Fruit fly (Drosophila melanogaster) Kc167 (cell line): ENCODE measurements around the gene dec.

ENCODE experiments used
- Myc ChIP-seq: fragments of >200 bp; optimal IDR thresholded peaks from 2 replicates; lab custom pipeline; 2017; ENCODE audit warnings: missing external identifiers
- Sin3A ChIP-seq: fragments of >200 bp; optimal IDR thresholded peaks from 2 replicates; lab custom pipeline; 2018; ENCODE audit warnings: missing external identifiers
- h ChIP-seq: fragments of >200 bp; optimal IDR thresholded peaks from 3 replicates; lab custom pipeline; 2018; ENCODE audit warnings: missing external identifiers
- insv ChIP-seq: fragments of >200 bp; optimal IDR thresholded peaks from 3 replicates; lab custom pipeline; 2018; ENCODE audit warnings: missing external identifiers
- psq ChIP-seq: fragments of >200 bp; optimal IDR thresholded peaks from 2 replicates; lab custom pipeline; 2017; ENCODE audit warnings: missing external identifiers
- ttk ChIP-seq: sonication (Bioruptor generic); optimal IDR thresholded peaks from 2 replicates; lab custom pipeline; 2017; ENCODE audit warnings: missing external identifiers

The dec gene

dm6 chrX:7873172-7873930 lies at the start of gene dec:
TSS of gene dec (minus strand) at chrX:7873222.
- no peak for TF ChIP-seq psq

- TF ChIP-seq insv (lab: Kevin White, UChicago) (no peak), ttk (lab: Kevin White, UChicago) (no peak), Myc (no peak)
Observed at dm6 chrX:7920081-7920688, 47.2 kb upstream of the dec start, which contains the start of the genes hdm and Ykt6. TSS of gene hdm (minus strand) at chrX:7920131. TSS of gene Ykt6 (plus strand) at chrX:7920409.

dm6 chrX:7911983-7912630 lies 39.1 kb upstream of the dec start, which contains the start of gene snz:
TSS of gene snz (plus strand) at chrX:7912089.
- TF ChIP-seq psq (no peak), h (lab: Kevin White, UChicago) (no peak)

- no peak for TF ChIP-seq insv (lab: Kevin White, UChicago)
- no peak for TF ChIP-seq ttk (lab: Kevin White, UChicago)
- no peak for TF ChIP-seq Sin3A (lab: Kevin White, UChicago)
- TF ChIP-seq h (lab: Kevin White, UChicago): no peak
- TF ChIP-seq psq: no peak
- TF ChIP-seq Myc: no peak
Observed at dm6 chrX:7909482-7909881, 36.5 kb upstream of the dec start.

dm6 chrX:7909069-7909389 lies 36.0 kb upstream of the dec start:
- TF ChIP-seq insv (lab: Kevin White, UChicago): no peak
- no peak for TF ChIP-seq h (lab: Kevin White, UChicago)
- TF ChIP-seq Myc: no peak
- no peak for TF ChIP-seq ttk (lab: Kevin White, UChicago)
- TF ChIP-seq Sin3A (lab: Kevin White, UChicago): no peak
- TF ChIP-seq psq: no peak

- TF ChIP-seq psq (no peak), h (lab: Kevin White, UChicago) (no peak), Myc (no peak), ttk (lab: Kevin White, UChicago) (no peak), Sin3A (lab: Kevin White, UChicago) (no peak), insv (lab: Kevin White, UChicago) (no peak)
Observed at dm6 chrX:7908239-7909068, 35.4 kb upstream of the dec start, which contains the start of the genes dpr14 and spidey. TSS of gene dpr14 (minus strand) at chrX:7908286. TSS of gene spidey (plus strand) at chrX:7908931.

dm6 chrX:7901153-7902038 lies 28.4 kb upstream of the dec start, which contains the start of the genes RpS6 and bys:
TSS of gene RpS6 (minus strand) at chrX:7901331.
TSS of gene bys (plus strand) at chrX:7901880.
- TF ChIP-seq Sin3A (lab: Kevin White, UChicago) (no peak), ttk (lab: Kevin White, UChicago) (no peak)

- TF ChIP-seq Myc: no peak
Observed at dm6 chrX:7900659-7901058, 27.6 kb upstream of the dec start.

dm6 chrX:7893411-7894122 lies 20.5 kb upstream of the dec start, which contains the start of the genes CG45089, ND-MNLL and p115:
TSS of gene CG45089 (minus strand) at chrX:7893798.
TSS of gene ND-MNLL (minus strand) at chrX:7893798.
TSS of gene p115 (plus strand) at chrX:7894031.
- no peak for TF ChIP-seq h (lab: Kevin White, UChicago)
- TF ChIP-seq Sin3A (lab: Kevin White, UChicago): no peak
- no peak for TF ChIP-seq Myc
- no peak for TF ChIP-seq insv (lab: Kevin White, UChicago)
- no peak for TF ChIP-seq ttk (lab: Kevin White, UChicago)
- TF ChIP-seq psq: no peak

dm6 chrX:7892539-7892899 lies 19.5 kb upstream of the dec start:
- no peak for TF ChIP-seq ttk (lab: Kevin White, UChicago)
- TF ChIP-seq insv (lab: Kevin White, UChicago): no peak
- no peak for TF ChIP-seq psq
- no peak for TF ChIP-seq h (lab: Kevin White, UChicago)
- no peak for TF ChIP-seq Myc
- no peak for TF ChIP-seq Sin3A (lab: Kevin White, UChicago)
